Fruit fly (Drosophila melanogaster) whole organism, embryonic: Measurements from ENCODE around the gene RabX4.

Source experiments
- Ada2b ChIP-seq: fragments of 200-800 bp; sonication (Bioruptor generic); IDR thresholded peaks from 2 replicates; pipeline ENCODE4 v1.3.6; 2022; ENCODE audit warnings: missing biosample characterization, missing genetic modification characterization
- CG10565 ChIP-seq: fragments of 200-800 bp; sonication (Bioruptor generic); optimal IDR thresholded peaks from 3 replicates; lab custom pipeline; 2016; ENCODE audit warnings: missing biosample characterization, mild to moderate bottlenecking, missing genetic modification characterization
- CG10654 ChIP-seq: fragments of 200-800 bp; sonication (Bioruptor generic); optimal IDR thresholded peaks from 2 replicates; lab custom pipeline; 2016; ENCODE audit warnings: missing biosample characterization, missing genetic modification characterization
- CG11398 ChIP-seq: fragments of 200-800 bp; sonication (Bioruptor generic); optimal IDR thresholded peaks from 2 replicates; lab custom pipeline; 2016; ENCODE audit warnings: missing biosample characterization, missing genetic modification characterization
- CG11456 ChIP-seq: fragments of 200-800 bp; sonication (Bioruptor generic); IDR thresholded peaks from 3 replicates; pipeline ENCODE4 v1.3.6; 2022; ENCODE audit warnings: missing biosample characterization, missing genetic modification characterization
- CG12155 ChIP-seq: fragments of 200-800 bp; sonication (Bioruptor generic); optimal IDR thresholded peaks from 3 replicates; lab custom pipeline; 2016; ENCODE audit warnings: missing biosample characterization, missing genetic modification characterization
- CG12391 ChIP-seq: fragments of 200-800 bp; sonication (Bioruptor generic); optimal IDR thresholded peaks from 3 replicates; lab custom pipeline; 2018; ENCODE audit warnings: missing biosample characterization, mild to moderate bottlenecking, missing genetic modification characterization, moderate library complexity
- CG13287 ChIP-seq: fragments of 200-800 bp; sonication (Bioruptor generic); IDR thresholded peaks from 2 replicates; pipeline ENCODE4 v1.3.6; 2022; ENCODE audit warnings: missing biosample characterization, missing genetic modification characterization; ENCODE audit not compliant: partially characterized antibody
- CG13424 ChIP-seq: fragments of 200-800 bp; sonication (Bioruptor generic); optimal IDR thresholded peaks from 2 replicates; lab custom pipeline; 2019; ENCODE audit warnings: missing biosample characterization, mild to moderate bottlenecking, missing genetic modification characterization, moderate library complexity
- CG14860 ChIP-seq: fragments of 200-800 bp; sonication (Bioruptor generic); IDR thresholded peaks from 3 replicates; pipeline ENCODE4 v1.3.6; 2022; ENCODE audit warnings: missing biosample characterization, missing genetic modification characterization; ENCODE audit not compliant: partially characterized antibody
- CG15479 ChIP-seq: fragments of 200-800 bp; sonication (Bioruptor generic); optimal IDR thresholded peaks from 3 replicates; lab custom pipeline; 2019; ENCODE audit warnings: missing biosample characterization, mild to moderate bottlenecking, missing genetic modification characterization, moderate library complexity
- CG15514 ChIP-seq: fragments of 200-800 bp; sonication (Bioruptor generic); optimal IDR thresholded peaks from 3 replicates; lab custom pipeline; 2017; ENCODE audit warnings: missing biosample characterization, missing genetic modification characterization, mild to moderate bottlenecking, moderate library complexity, missing genetic modification reagents
- CG2712 ChIP-seq: fragments of 200-800 bp; optimal IDR thresholded peaks from 3 replicates; lab custom pipeline; 2019; ENCODE audit warnings: missing biosample characterization, mild to moderate bottlenecking, missing genetic modification characterization, moderate library complexity
- CG43689 ChIP-seq: fragments of 200-800 bp; sonication (Bioruptor generic); IDR thresholded peaks from 2 replicates; pipeline ENCODE4 v1.3.6; 2022; ENCODE audit warnings: missing biosample characterization, missing genetic modification characterization
- CG4424 ChIP-seq: fragments of 200-800 bp; sonication (Bioruptor generic); optimal IDR thresholded peaks from 3 replicates; lab custom pipeline; 2016; ENCODE audit warnings: missing biosample characterization, missing genetic modification characterization
- CG7372 ChIP-seq: fragments of 200-800 bp; sonication (Bioruptor generic); IDR thresholded peaks from 2 replicates; pipeline ENCODE4 v1.3.6; 2022; ENCODE audit warnings: missing biosample characterization, missing genetic modification characterization
- D ChIP-seq, 2 experiments: fragments of 200-800 bp in 1 of 2; fragments of >200 bp in 1 of 2; sonication (Bioruptor generic) in 1 of 2; optimal IDR thresholded peaks; 2 replicates in 1 of 2; 3 replicates in 1 of 2; lab custom pipeline; 2017; ENCODE audit warnings: mild to moderate bottlenecking in 1 of 2, missing biosample characterization in 1 of 2, missing genetic modification characterization in 1 of 2, missing genetic modification reagents in 1 of 2
- E2f2 ChIP-seq: fragments of 200-800 bp; sonication (Bioruptor generic); IDR thresholded peaks from 2 replicates; pipeline ENCODE4 v1.3.6; 2022; ENCODE audit warnings: missing biosample characterization, missing genetic modification characterization
- HLHmδ ChIP-seq: fragments of 200-800 bp; sonication (Bioruptor generic); optimal IDR thresholded peaks from 2 replicates; lab custom pipeline; 2018; ENCODE audit warnings: missing biosample characterization, mild to moderate bottlenecking, missing genetic modification characterization, moderate library complexity
- HmgD ChIP-seq: fragments of 200-800 bp; sonication (Bioruptor generic); optimal IDR thresholded peaks from 3 replicates; lab custom pipeline; 2016; ENCODE audit warnings: missing biosample characterization, missing genetic modification characterization
- Hmr ChIP-seq: fragments of 200-800 bp; sonication (Bioruptor generic); optimal IDR thresholded peaks from 3 replicates; lab custom pipeline; 2017; ENCODE audit warnings: mild to moderate bottlenecking, missing biosample characterization, missing genetic modification reagents, missing genetic modification characterization
- Jarid2 ChIP-seq: fragments of 200-800 bp; sonication (Bioruptor generic); optimal IDR thresholded peaks from 3 replicates; lab custom pipeline; 2017; ENCODE audit warnings: mild to moderate bottlenecking, missing biosample characterization, missing genetic modification reagents, missing genetic modification characterization
- Lpt ChIP-seq: fragments of >200 bp; optimal IDR thresholded peaks from 2 replicates; lab custom pipeline; 2018; ENCODE audit warnings: missing biosample characterization, missing genetic modification characterization
- Meics ChIP-seq: fragments of 200-800 bp; sonication (Bioruptor generic); optimal IDR thresholded peaks from 2 replicates; lab custom pipeline; 2017; ENCODE audit warnings: missing biosample characterization, mild to moderate bottlenecking, missing genetic modification characterization
- Neu2 ChIP-seq: fragments of 200-800 bp; sonication (Bioruptor generic); optimal IDR thresholded peaks from 3 replicates; lab custom pipeline; 2016; ENCODE audit warnings: missing biosample characterization, missing genetic modification characterization, borderline replicate concordance
- Nf-YB ChIP-seq: fragments of 200-800 bp; sonication (Bioruptor generic); optimal IDR thresholded peaks from 3 replicates; lab custom pipeline; 2019; ENCODE audit warnings: missing biosample characterization, mild to moderate bottlenecking, missing genetic modification characterization, moderate library complexity
- Six4 ChIP-seq: fragments of 200-800 bp; sonication (Bioruptor generic); optimal IDR thresholded peaks from 2 replicates; lab custom pipeline; 2016; ENCODE audit warnings: missing biosample characterization, missing genetic modification characterization
- Spps ChIP-seq: fragments of 200-800 bp; sonication (Bioruptor generic); optimal IDR thresholded peaks from 2 replicates; lab custom pipeline; 2018; ENCODE audit warnings: missing biosample characterization, mild to moderate bottlenecking, missing genetic modification characterization
- bcd ChIP-seq: fragments of 200-800 bp; sonication (Bioruptor generic); optimal IDR thresholded peaks from 2 replicates; lab custom pipeline; 2017; ENCODE audit warnings: missing biosample characterization, mild to moderate bottlenecking, missing genetic modification characterization
- cato ChIP-seq: fragments of 200-800 bp; sonication (Bioruptor generic); optimal IDR thresholded peaks from 2 replicates; lab custom pipeline; 2016; ENCODE audit warnings: missing biosample characterization, missing genetic modification characterization, borderline replicate concordance
- crp ChIP-seq, 2 experiments: fragments of 200-800 bp; sonication (Bioruptor generic); optimal IDR thresholded peaks; 2 replicates in 1 of 2; 3 replicates in 1 of 2; lab custom pipeline; 2017; ENCODE audit warnings: missing biosample characterization in 2 of 2, missing genetic modification characterization in 2 of 2, mild to moderate bottlenecking in 1 of 2, moderate library complexity in 1 of 2
- dimm ChIP-seq: fragments of 200-800 bp; sonication (Bioruptor generic); IDR thresholded peaks from 2 replicates; pipeline ENCODE4 v1.3.6; 2022; ENCODE audit warnings: missing biosample characterization, missing genetic modification characterization
- exex ChIP-seq: fragments of 200-800 bp; sonication (Bioruptor generic); optimal IDR thresholded peaks from 4 replicates; lab custom pipeline; 2018; ENCODE audit warnings: missing biosample characterization, mild to moderate bottlenecking, missing genetic modification characterization, moderate library complexity
- fd96Cb ChIP-seq: fragments of 200-800 bp; sonication (Bioruptor generic); optimal IDR thresholded peaks from 2 replicates; lab custom pipeline; 2018; ENCODE audit warnings: missing biosample characterization, mild to moderate bottlenecking, missing genetic modification characterization, moderate library complexity
- fru ChIP-seq: fragments of >200 bp; optimal IDR thresholded peaks from 2 replicates; lab custom pipeline; 2017
- gsb ChIP-seq: fragments of 200-800 bp; sonication (Bioruptor generic); IDR thresholded peaks from 2 replicates; pipeline ENCODE4 v1.3.6; 2022; ENCODE audit warnings: missing biosample characterization, missing genetic modification characterization
- hth ChIP-seq: fragments of >200 bp; optimal IDR thresholded peaks from 2 replicates; lab custom pipeline; 2017; ENCODE audit warnings: inconsistent platforms
- lbe ChIP-seq: fragments of 200-800 bp; sonication (Bioruptor generic); optimal IDR thresholded peaks from 2 replicates; lab custom pipeline; 2016; ENCODE audit warnings: missing biosample characterization, mild to moderate bottlenecking, missing genetic modification characterization
- lilli ChIP-seq: fragments of 200-800 bp; sonication (Bioruptor generic); optimal IDR thresholded peaks from 3 replicates; lab custom pipeline; 2016; ENCODE audit warnings: missing biosample characterization, missing genetic modification characterization
- lmd ChIP-seq: fragments of 200-800 bp; sonication (Bioruptor generic); IDR thresholded peaks from 2 replicates; pipeline ENCODE4 v1.3.6; 2022; ENCODE audit warnings: missing biosample characterization, missing genetic modification characterization
- pan ChIP-seq, 4 experiments: fragments of >200 bp in 3 of 4; fragments of 200-800 bp in 1 of 4; sonication (Bioruptor generic) in 1 of 4; optimal IDR thresholded peaks in 3 of 4; IDR thresholded peaks in 1 of 4; 2 replicates each; pipeline versions ENCODE4 v1.3.6 to Lab custom; 2017 to 2022; ENCODE audit warnings: missing biosample characterization in 2 of 4, missing genetic modification characterization in 2 of 4, mixed read lengths in 1 of 4
- pho ChIP-seq: fragments of 200-800 bp; sonication (Bioruptor generic); optimal IDR thresholded peaks from 2 replicates; lab custom pipeline; 2016; ENCODE audit warnings: missing biosample characterization, missing genetic modification characterization
- pzg ChIP-seq: fragments of 200-800 bp; sonication (Bioruptor generic); optimal IDR thresholded peaks from 3 replicates; lab custom pipeline; 2018; ENCODE audit warnings: missing biosample characterization, mild to moderate bottlenecking, missing genetic modification characterization, moderate library complexity
- schlank ChIP-seq: fragments of 200-800 bp; sonication (Bioruptor generic); optimal IDR thresholded peaks from 2 replicates; lab custom pipeline; 2018; ENCODE audit warnings: missing biosample characterization, mild to moderate bottlenecking, missing genetic modification characterization
- so ChIP-seq: fragments of 200-800 bp; sonication (Bioruptor generic); IDR thresholded peaks from 3 replicates; pipeline ENCODE4 v1.3.6; 2022; ENCODE audit warnings: missing biosample characterization, missing genetic modification characterization
- tx ChIP-seq: fragments of 200-800 bp; sonication (Bioruptor generic); optimal IDR thresholded peaks from 2 replicates; lab custom pipeline; 2016; ENCODE audit warnings: missing biosample characterization, missing genetic modification characterization
- zen ChIP-seq: fragments of 200-800 bp; sonication (Bioruptor generic); optimal IDR thresholded peaks from 3 replicates; lab custom pipeline; 2018; ENCODE audit warnings: missing biosample characterization, mild to moderate bottlenecking, missing genetic modification characterization, moderate library complexity
- zfh1 ChIP-seq: fragments of 200-800 bp; sonication (Bioruptor generic); IDR thresholded peaks from 3 replicates; pipeline ENCODE4 v1.3.6; 2022; ENCODE audit warnings: missing biosample characterization, missing genetic modification characterization

The RabX4 gene

DNA sequence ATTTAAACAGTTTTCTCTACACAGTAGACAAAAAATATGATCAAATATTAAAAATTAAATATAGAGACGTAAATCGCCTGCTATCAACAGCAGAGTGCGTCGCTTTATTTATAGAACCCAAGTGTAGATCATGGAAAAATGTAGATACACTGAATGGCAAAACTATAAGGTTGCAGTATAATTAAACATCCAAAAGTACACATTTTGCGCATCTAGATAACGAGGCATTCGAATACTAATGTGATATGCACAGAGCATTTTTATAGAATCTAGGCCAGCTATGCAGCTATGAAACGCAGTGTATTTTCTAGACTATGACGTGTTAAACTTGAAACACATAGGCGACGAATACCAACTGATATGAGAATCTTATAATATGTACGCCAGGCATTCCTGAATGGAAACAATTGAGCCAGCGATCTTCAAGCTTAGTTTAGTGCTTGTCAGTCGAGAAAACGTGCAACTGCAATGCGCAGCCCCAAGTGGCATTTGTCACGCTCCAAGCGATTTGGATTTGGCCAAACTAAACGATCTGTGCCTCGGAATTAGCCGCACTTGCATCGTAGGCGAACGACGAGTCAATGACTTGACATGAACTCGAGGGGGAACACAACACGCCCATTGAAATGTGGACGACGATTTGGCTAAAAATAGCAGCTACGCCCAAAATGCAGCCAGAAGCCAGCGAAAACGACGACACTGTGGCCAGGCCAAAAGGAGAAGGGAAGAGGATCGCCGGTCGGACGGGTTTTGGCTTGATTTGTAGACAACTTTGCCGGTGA, 17.2 kb downstream of the RabX4 start (continued):
- TF ChIP-seq Neu2 (no peak), schlank (tag; lab: Kevin White, UChicago) (peak; percentile 91), CG15514 (GFP tag; lab: Kevin White, UChicago) (peak; percentile 82), Nf-YB (peak; percentile 63), CG10654 (GFP tag; lab: Kevin White, UChicago) (peak; percentile 67), dimm (GFP tag; lab: Robert Waterston, UW) (peak; percentile 67), Six4 (GFP tag; lab: Kevin White, UChicago) (peak; percentile 75), so (peak; percentile 88), Hmr (peak; percentile 92), hth (lab: Kevin White, UChicago) (no peak), pho (GFP tag; lab: Kevin White, UChicago) (peak; percentile 76), cato (GFP tag; lab: Kevin White, UChicago) (peak; percentile 65), fru (lab: Kevin White, UChicago) (no peak), lbe (GFP tag; lab: Kevin White, UChicago) (peak; percentile 76), pzg (GFP tag; lab: Kevin White, UChicago) (peak; percentile 17), HmgD (peak; percentile 7), CG12391 (peak; percentile 85), CG14860 (GFP tag; lab: Robert Waterston, UW) (no peak), CG4424 (GFP tag; lab: Kevin White, UChicago) (peak; percentile 83), lmd (GFP tag; lab: Robert Waterston, UW) (peak; percentile 92), E2f2 (GFP tag; lab: Robert Waterston, UW) (peak; percentile 66), fd96Cb (tag; lab: Kevin White, UChicago) (peak; percentile 88), crp (GFP tag; optimal IDR thresholded peaks at IDR 0.05; lab: Kevin White, UChicago) (peak in 1 of 2 experiments; percentile 39), zfh1 (GFP tag; lab: Robert Waterston, UW) (peak; percentile 87), exex (tag; lab: Kevin White, UChicago) (peak; percentile 62), CG43689 (GFP tag; lab: Robert Waterston, UW) (peak; percentile 81), CG2712 (tag; lab: Kevin White, UChicago) (peak; percentile 86), CG11398 (GFP tag; lab: Kevin White, UChicago) (peak; percentile 71), CG13287 (GFP tag; lab: Robert Waterston, UW) (no peak), CG13424 (peak; percentile 90), pan (optimal IDR thresholded peaks at IDR 0.05; lab: Kevin White, UChicago) (no peak), pan (GFP tag; optimal IDR thresholded peaks at IDR 0.05 in 1 of 2, IDR thresholded peaks at IDR 0.05 in 1 of 2) (peak in 1 of 2 experiments; percentile 93), Lpt (no peak), HLHmδ (GFP tag; lab: Kevin White, UChicago) (no peak), Ada2b (GFP tag; lab: Robert Waterston, UW) (peak; percentile 90), tx (GFP tag; lab: Kevin White, UChicago) (peak; percentile 88), gsb (GFP tag; lab: Robert Waterston, UW) (peak; percentile 87), CG15479 (GFP tag; lab: Kevin White, UChicago) (no peak), CG7372 (peak; percentile 86), Spps (peak; percentile 47), bcd (GFP tag; lab: Kevin White, UChicago) (peak; percentile 82), CG11456 (GFP tag; lab: Robert Waterston, UW) (peak; percentile 92), CG10565 (GFP tag; lab: Kevin White, UChicago) (peak; percentile 44), D (optimal IDR thresholded peaks at IDR 0.05; lab: Kevin White, UChicago) (no peak), D (GFP tag; optimal IDR thresholded peaks at IDR 0.05; lab: Kevin White, UChicago) (peak; percentile 68), zen (tag; lab: Kevin White, UChicago) (peak; percentile 49), CG12155 (GFP tag; lab: Kevin White, UChicago) (peak; percentile 87), Jarid2 (GFP tag; lab: Kevin White, UChicago) (peak; percentile 75), lilli (GFP tag; lab: Kevin White, UChicago) (peak; percentile 92), Meics (GFP tag; lab: Kevin White, UChicago) (peak; percentile 89)
